Worm (Caenorhabditis elegans): Measurements from ENCODE around the gene F02E11.3.

- TF ChIP-seq mep-1 (tag; optimal IDR thresholded peaks at IDR 0.05) (no peak), unc-62 (GFP tag; optimal IDR thresholded peaks at IDR 0.05) (no peak), nhr-12 (tag; optimal IDR thresholded peaks at IDR 0.05) (no peak), lin-13 (tag; optimal IDR thresholded peaks at IDR 0.05) (no peak), cnd-1 (tag; optimal IDR thresholded peaks at IDR 0.05) (no peak), ceh-83 (GFP tag; optimal IDR thresholded peaks at IDR 0.05) (no peak), ztf-11 (tag; optimal IDR thresholded peaks at IDR 0.05) (no peak), ceh-39 (tag; optimal IDR thresholded peaks at IDR 0.05) (no peak), sptf-1 (tag; optimal IDR thresholded peaks at IDR 0.05) (no peak)
These were observed 34.6 kb downstream of the F02E11.3 start, which contains the start of gene C17F4.3 for ce11 chrII:3240207-3240606.
